Worm (Caenorhabditis elegans) whole organism, early embryonic: ENCODE results near the gene Y105C5A.1274.

Experiments
- ama-1 ChIP-seq: fragments of 150-350 bp; optimal IDR thresholded peaks from 2 replicates; lab custom pipeline; 2014
- flt-1 ChIP-seq: fragments of 200-800 bp; sonication (Bioruptor generic); IDR thresholded peaks from 2 replicates; pipeline ENCODE4 v1.3.6; 2022; ENCODE audit warnings: missing genetic modification characterization, missing compliant biosample characterization
- hmbx-1 ChIP-seq: sonication (generic microtip); optimal IDR thresholded peaks from 2 replicates; lab custom pipeline; 2016; ENCODE audit warnings: mild to moderate bottlenecking, missing genetic modification characterization, missing compliant biosample characterization
- hnd-1 ChIP-seq: sonication (generic microtip); optimal IDR thresholded peaks from 2 replicates; lab custom pipeline; 2016; ENCODE audit warnings: missing genetic modification characterization, missing compliant biosample characterization
- scrt-1 ChIP-seq: fragments of 200-800 bp; sonication (Bioruptor generic); IDR thresholded peaks from 2 replicates; pipeline ENCODE4 v1.3.6; 2022; ENCODE audit warnings: missing genetic modification characterization, missing compliant biosample characterization
- tbx-11 ChIP-seq: fragments of 200-800 bp; sonication (Bioruptor generic); IDR thresholded peaks from 2 replicates; pipeline ENCODE4 v1.3.6; 2022; ENCODE audit warnings: missing genetic modification characterization, missing compliant biosample characterization
- tbx-37 ChIP-seq: fragments of 200-800 bp; sonication (Bioruptor generic); conservative IDR thresholded peaks from 2 replicates; pipeline ENCODE4 v1.3.6; 2022; ENCODE audit warnings: missing genetic modification reagents, missing genetic modification characterization, missing compliant biosample characterization
- tra-4 ChIP-seq: sonication (generic microtip); optimal IDR thresholded peaks from 2 replicates; lab custom pipeline; 2017; ENCODE audit warnings: missing genetic modification characterization, missing compliant biosample characterization

DNA sequence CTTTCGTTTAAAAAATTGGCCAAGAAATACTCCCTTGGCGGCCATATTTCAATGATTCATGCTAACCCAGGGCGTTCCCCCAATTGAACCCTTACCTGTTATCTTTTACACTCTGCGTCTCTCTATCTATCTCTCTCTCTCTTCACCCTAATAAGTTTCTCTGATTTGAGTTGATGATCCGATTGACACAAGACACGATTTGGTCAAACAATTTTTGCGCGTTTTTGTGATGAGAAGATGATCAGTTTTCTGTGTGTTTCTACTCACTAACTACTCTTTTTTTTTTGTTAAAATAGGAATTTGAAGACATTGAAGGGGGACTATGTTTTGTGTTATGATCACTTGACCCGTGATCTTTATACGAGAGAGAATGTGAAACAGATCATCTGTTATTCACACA, 38.5 kb downstream of the Y105C5A.1274 start:
- no peak for TF ChIP-seq tra-4
- no peak for TF ChIP-seq hnd-1 (tag; lab: Kevin White, UChicago)
- TF ChIP-seq scrt-1 (GFP tag; lab: Robert Waterston, UW), result no peak
- no peak for TF ChIP-seq ama-1 (lab: Kevin White, UChicago)
- no peak for TF ChIP-seq tbx-11
- TF ChIP-seq hmbx-1 (tag; lab: Kevin White, UChicago), result no peak
- no peak for TF ChIP-seq tbx-37 (GFP tag; lab: Robert Waterston, UW)
- TF ChIP-seq flt-1, result no peak
